Fruit fly (Drosophila melanogaster) whole organism, embryonic: ENCODE data around the gene Taf6.

Experiments
- BEAF-32 ChIP-seq: fragments of 200-800 bp; sonication (Bioruptor generic); optimal IDR thresholded peaks from 3 replicates; lab custom pipeline; 2017; ENCODE audit warnings: missing biosample characterization, missing genetic modification characterization, mild to moderate bottlenecking, moderate library complexity, missing genetic modification reagents
- Blimp-1 ChIP-seq: fragments of 200-800 bp; sonication (Bioruptor generic); optimal IDR thresholded peaks from 3 replicates; lab custom pipeline; 2018; ENCODE audit warnings: missing biosample characterization, missing genetic modification characterization, mild to moderate bottlenecking, moderate library complexity, missing genetic modification reagents
- CG10209 ChIP-seq: fragments of 200-800 bp; sonication (Bioruptor generic); optimal IDR thresholded peaks from 3 replicates; lab custom pipeline; 2017; ENCODE audit warnings: missing biosample characterization, mild to moderate bottlenecking, missing genetic modification characterization, missing genetic modification reagents
- CG10654 ChIP-seq: fragments of 200-800 bp; sonication (Bioruptor generic); optimal IDR thresholded peaks from 2 replicates; lab custom pipeline; 2016; ENCODE audit warnings: missing biosample characterization, missing genetic modification characterization
- CG13624 ChIP-seq: fragments of 200-800 bp; sonication (Bioruptor generic); optimal IDR thresholded peaks from 2 replicates; lab custom pipeline; 2016; ENCODE audit warnings: missing biosample characterization, missing genetic modification characterization
- CG16815 ChIP-seq: fragments of 200-800 bp; sonication (Bioruptor generic); optimal IDR thresholded peaks from 3 replicates; lab custom pipeline; 2017; ENCODE audit warnings: missing biosample characterization, mild to moderate bottlenecking, missing genetic modification characterization
- CG17359 ChIP-seq: fragments of 200-800 bp; sonication (Bioruptor generic); optimal IDR thresholded peaks from 3 replicates; lab custom pipeline; 2018; ENCODE audit warnings: missing biosample characterization, mild to moderate bottlenecking, missing genetic modification characterization, moderate library complexity
- CG18011 ChIP-seq: fragments of 200-800 bp; sonication (Bioruptor generic); optimal IDR thresholded peaks from 2 replicates; lab custom pipeline; 2017; ENCODE audit warnings: missing biosample characterization, missing genetic modification characterization, mild to moderate bottlenecking, moderate library complexity, missing genotype
- CG18599 ChIP-seq: fragments of 200-800 bp; sonication (Bioruptor generic); optimal IDR thresholded peaks from 3 replicates; lab custom pipeline; 2017; ENCODE audit warnings: missing biosample characterization, missing genetic modification characterization, mild to moderate bottlenecking, moderate library complexity, missing genetic modification reagents
- CG30431 ChIP-seq: fragments of 200-800 bp; sonication (Bioruptor generic); optimal IDR thresholded peaks from 2 replicates; lab custom pipeline; 2017; ENCODE audit warnings: missing biosample characterization, missing genetic modification characterization
- CG31441 ChIP-seq: fragments of 200-800 bp; sonication (Bioruptor generic); IDR thresholded peaks from 2 replicates; pipeline ENCODE4 v1.3.6; 2022; ENCODE audit warnings: missing biosample characterization, missing genetic modification characterization
- CG3163 ChIP-seq: fragments of 200-800 bp; sonication (Bioruptor generic); optimal IDR thresholded peaks from 3 replicates; lab custom pipeline; 2016; ENCODE audit warnings: missing biosample characterization, missing genetic modification characterization
- CG32772 ChIP-seq: fragments of 200-800 bp; sonication (Bioruptor generic); IDR thresholded peaks from 2 replicates; pipeline ENCODE4 v1.3.6; 2022; ENCODE audit warnings: missing biosample characterization, missing genetic modification characterization
- CG34376 ChIP-seq: fragments of 200-800 bp; sonication (Bioruptor generic); optimal IDR thresholded peaks from 2 replicates; lab custom pipeline; 2018; ENCODE audit warnings: missing biosample characterization, mild to moderate bottlenecking, missing genetic modification characterization
- CG4424 ChIP-seq: fragments of 200-800 bp; sonication (Bioruptor generic); optimal IDR thresholded peaks from 3 replicates; lab custom pipeline; 2016; ENCODE audit warnings: missing biosample characterization, missing genetic modification characterization
- CG4707 ChIP-seq: fragments of 200-800 bp; sonication (Bioruptor generic); optimal IDR thresholded peaks from 2 replicates; lab custom pipeline; 2018; ENCODE audit warnings: missing biosample characterization, mild to moderate bottlenecking, missing genetic modification characterization, moderate library complexity
- CG8359 ChIP-seq: fragments of 200-800 bp; sonication (Bioruptor generic); optimal IDR thresholded peaks from 2 replicates; lab custom pipeline; 2017; ENCODE audit warnings: missing biosample characterization, mild to moderate bottlenecking, missing genetic modification characterization, borderline replicate concordance
- CG8478 ChIP-seq: fragments of >200 bp; optimal IDR thresholded peaks from 2 replicates; lab custom pipeline; 2018
- D19B ChIP-seq: fragments of 200-800 bp; sonication (Bioruptor generic); optimal IDR thresholded peaks from 2 replicates; lab custom pipeline; 2017; ENCODE audit warnings: missing biosample characterization, mild to moderate bottlenecking, missing genetic modification characterization
- Dip2 ChIP-seq: fragments of 200-800 bp; sonication (Bioruptor generic); IDR thresholded peaks from 2 replicates; pipeline ENCODE4 v1.3.6; 2022; ENCODE audit warnings: missing biosample characterization, missing genetic modification characterization
- Dip3 ChIP-seq: fragments of 200-800 bp; sonication (Bioruptor generic); optimal IDR thresholded peaks from 3 replicates; lab custom pipeline; 2016; ENCODE audit warnings: missing biosample characterization, missing genetic modification characterization
- E2f1 ChIP-seq: fragments of 200-800 bp; sonication (Bioruptor generic); IDR thresholded peaks from 2 replicates; pipeline ENCODE4 v1.3.6; 2022; ENCODE audit warnings: missing biosample characterization, missing genetic modification characterization
- Elba2 ChIP-seq: fragments of 200-800 bp; sonication (Bioruptor generic); optimal IDR thresholded peaks from 3 replicates; lab custom pipeline; 2016; ENCODE audit warnings: missing biosample characterization, missing genetic modification characterization
- Hmx ChIP-seq: fragments of 200-800 bp; sonication (Bioruptor generic); optimal IDR thresholded peaks from 2 replicates; lab custom pipeline; 2016; ENCODE audit warnings: missing biosample characterization, missing genetic modification characterization
- Neu2 ChIP-seq: fragments of 200-800 bp; sonication (Bioruptor generic); optimal IDR thresholded peaks from 3 replicates; lab custom pipeline; 2016; ENCODE audit warnings: missing biosample characterization, missing genetic modification characterization, borderline replicate concordance
- Nf-YA ChIP-seq: fragments of 200-800 bp; sonication (Bioruptor generic); IDR thresholded peaks from 2 replicates; pipeline ENCODE4 v1.3.6; 2022; ENCODE audit warnings: missing biosample characterization, missing genetic modification characterization
- Poxn ChIP-seq: fragments of 200-800 bp; sonication (Bioruptor generic); IDR thresholded peaks from 2 replicates; pipeline ENCODE4 v1.3.6; 2022; ENCODE audit warnings: missing biosample characterization, missing genetic modification characterization
- Rx ChIP-seq: fragments of 200-800 bp; sonication (Bioruptor generic); IDR thresholded peaks from 2 replicates; pipeline ENCODE4 v1.3.6; 2022; ENCODE audit warnings: missing biosample characterization, missing genetic modification characterization
- Xrp1 ChIP-seq: fragments of 200-800 bp; sonication (Bioruptor generic); IDR thresholded peaks from 2 replicates; pipeline ENCODE4 v1.3.6; 2022; ENCODE audit warnings: missing biosample characterization, missing genetic modification characterization
- bowl ChIP-seq: fragments of 200-800 bp; sonication (Bioruptor generic); IDR thresholded peaks from 2 replicates; pipeline ENCODE4 v1.3.6; 2022; ENCODE audit warnings: missing biosample characterization, missing genetic modification characterization
- dm ChIP-seq: fragments of 200-800 bp; sonication (Bioruptor generic); optimal IDR thresholded peaks from 3 replicates; lab custom pipeline; 2016; ENCODE audit warnings: missing biosample characterization, missing genetic modification characterization
- fd3F ChIP-seq: fragments of 200-800 bp; sonication (Bioruptor generic); optimal IDR thresholded peaks from 2 replicates; lab custom pipeline; 2018; ENCODE audit warnings: missing biosample characterization, mild to moderate bottlenecking, missing genetic modification characterization, moderate library complexity
- inv ChIP-seq: fragments of 200-800 bp; sonication (Bioruptor generic); IDR thresholded peaks from 2 replicates; pipeline ENCODE4 v1.3.6; 2022; ENCODE audit warnings: missing biosample characterization, missing genetic modification characterization; ENCODE audit not compliant: partially characterized antibody
- kay ChIP-seq: fragments of 200-800 bp; sonication (Bioruptor generic); optimal IDR thresholded peaks from 2 replicates; lab custom pipeline; 2016; ENCODE audit warnings: missing biosample characterization, missing genetic modification characterization
- lbe ChIP-seq: fragments of 200-800 bp; sonication (Bioruptor generic); optimal IDR thresholded peaks from 2 replicates; lab custom pipeline; 2016; ENCODE audit warnings: missing biosample characterization, mild to moderate bottlenecking, missing genetic modification characterization
- mld ChIP-seq: fragments of 200-800 bp; sonication (Bioruptor generic); IDR thresholded peaks from 3 replicates; pipeline ENCODE4 v1.3.6; 2022; ENCODE audit warnings: missing biosample characterization, missing genetic modification characterization; ENCODE audit not compliant: partially characterized antibody
- oc ChIP-seq: fragments of 200-800 bp; sonication (Bioruptor generic); optimal IDR thresholded peaks from 2 replicates; lab custom pipeline; 2018; ENCODE audit warnings: missing biosample characterization, mild to moderate bottlenecking, missing genetic modification characterization, moderate library complexity
- onecut ChIP-seq: fragments of 200-800 bp; sonication (Bioruptor generic); IDR thresholded peaks from 2 replicates; pipeline ENCODE4 v1.3.6; 2022; ENCODE audit warnings: missing biosample characterization, missing genetic modification characterization
- pros ChIP-seq: fragments of 200-800 bp; sonication (Bioruptor generic); optimal IDR thresholded peaks from 3 replicates; lab custom pipeline; 2019; ENCODE audit warnings: missing biosample characterization, mild to moderate bottlenecking, missing genetic modification characterization, moderate library complexity
- row ChIP-seq: fragments of 200-800 bp; sonication (Bioruptor generic); IDR thresholded peaks from 3 replicates; pipeline ENCODE4 v1.3.6; 2022; ENCODE audit warnings: missing biosample characterization, missing genetic modification characterization
- sc ChIP-seq, 3 experiments: fragments of >200 bp in 2 of 3; fragments of 200-800 bp in 1 of 3; sonication (Bioruptor generic) in 1 of 3; optimal IDR thresholded peaks; 2 replicates in 2 of 3; 3 replicates in 1 of 3; lab custom pipeline; 2017; ENCODE audit warnings: mild to moderate bottlenecking in 1 of 3, missing biosample characterization in 1 of 3, missing genetic modification characterization in 1 of 3, missing genetic modification reagents in 1 of 3
- sima ChIP-seq: fragments of 200-800 bp; sonication (Bioruptor generic); optimal IDR thresholded peaks from 2 replicates; lab custom pipeline; 2016; ENCODE audit warnings: missing biosample characterization, missing genetic modification characterization
- sisA ChIP-seq: fragments of 200-800 bp; sonication (Bioruptor generic); IDR thresholded peaks from 2 replicates; pipeline ENCODE4 v1.3.6; 2022; ENCODE audit warnings: missing biosample characterization, missing genetic modification characterization
- so ChIP-seq: fragments of 200-800 bp; sonication (Bioruptor generic); IDR thresholded peaks from 3 replicates; pipeline ENCODE4 v1.3.6; 2022; ENCODE audit warnings: missing biosample characterization, missing genetic modification characterization
- tio ChIP-seq: fragments of 200-800 bp; sonication (Bioruptor generic); optimal IDR thresholded peaks from 2 replicates; lab custom pipeline; 2017; ENCODE audit warnings: missing biosample characterization, missing genetic modification characterization, inconsistent platforms
- usp ChIP-seq: fragments of >200 bp; optimal IDR thresholded peaks from 2 replicates; lab custom pipeline; 2017; ENCODE audit warnings: missing biosample characterization, missing genetic modification characterization
- vfl ChIP-seq: fragments of 200-800 bp; sonication (Bioruptor generic); optimal IDR thresholded peaks from 2 replicates; lab custom pipeline; 2016; ENCODE audit warnings: missing biosample characterization, missing genetic modification characterization
- wek ChIP-seq: fragments of 200-800 bp; sonication (Bioruptor generic); optimal IDR thresholded peaks from 3 replicates; lab custom pipeline; 2018; ENCODE audit warnings: missing biosample characterization, mild to moderate bottlenecking, missing genetic modification characterization, moderate library complexity
- yki ChIP-seq: fragments of >200 bp; optimal IDR thresholded peaks from 3 replicates; lab custom pipeline; 2018

The Taf6 gene

DNA sequence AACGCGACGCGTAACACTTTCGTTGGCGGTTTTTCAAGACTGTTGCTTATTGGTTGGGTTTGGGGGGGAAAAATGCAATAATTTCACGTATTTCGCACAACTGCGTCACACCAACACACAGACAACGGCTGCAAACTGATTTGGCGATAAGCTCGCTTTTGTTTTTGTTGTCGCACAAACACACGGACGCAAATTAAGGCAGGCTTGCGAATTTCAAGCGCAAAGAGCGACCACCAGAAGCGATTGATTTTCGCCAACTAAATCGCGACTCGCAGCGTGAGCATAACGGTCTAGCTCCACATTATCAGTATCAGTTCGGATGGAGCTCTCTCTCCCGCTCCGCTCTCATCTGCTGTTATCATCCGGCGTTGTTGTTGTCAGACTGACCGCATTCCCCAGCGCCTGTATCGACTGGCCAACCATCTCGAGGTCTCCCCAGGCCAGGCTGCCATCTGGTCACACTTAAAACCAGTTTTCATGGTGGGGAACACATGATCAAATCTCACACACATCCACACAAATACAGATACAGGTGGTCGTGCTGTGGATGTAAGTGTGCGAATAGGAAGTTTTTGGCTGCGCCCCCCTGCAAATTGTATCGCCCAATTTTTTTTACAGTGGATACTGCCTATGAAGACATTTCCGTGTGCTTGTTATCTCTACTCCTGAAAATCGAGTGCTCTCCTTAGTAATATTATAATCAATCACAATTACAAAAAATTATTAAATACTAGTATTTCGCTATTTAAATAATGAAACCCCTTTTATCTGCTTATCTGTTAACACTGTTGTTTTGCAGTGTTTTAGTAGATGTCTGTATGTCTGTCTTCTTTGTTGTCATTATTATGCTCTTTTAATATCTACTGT, 34.1 kb downstream of the Taf6 start (continued):
- TF ChIP-seq CG30431 (GFP tag; lab: Kevin White, UChicago) (peak; percentile 26), sc (optimal IDR thresholded peaks at IDR 0.05; lab: Kevin White, UChicago) (no peak), sc (GFP tag; optimal IDR thresholded peaks at IDR 0.05; lab: Kevin White, UChicago) (no peak), Nf-YA (GFP tag; lab: Robert Waterston, UW) (no peak), dm (GFP tag; lab: Kevin White, UChicago) (no peak), Neu2 (GFP tag; lab: Kevin White, UChicago) (no peak), kay (GFP tag; lab: Kevin White, UChicago) (no peak), CG8478 (lab: Kevin White, UChicago) (no peak), oc (tag; lab: Kevin White, UChicago) (peak; percentile 17), CG13624 (GFP tag; lab: Kevin White, UChicago) (peak; percentile 34), Xrp1 (GFP tag; lab: Robert Waterston, UW) (peak; percentile 49; the same call in 1 of the 2 replicates), sima (no peak), Hmx (GFP tag; lab: Kevin White, UChicago) (no peak), lbe (GFP tag; lab: Kevin White, UChicago) (peak; percentile 23), CG3163 (GFP tag; lab: Kevin White, UChicago) (no peak), E2f1 (GFP tag; lab: Robert Waterston, UW) (peak; percentile 55; the same call in 1 of the 2 replicates), CG16815 (GFP tag; lab: Kevin White, UChicago) (peak; percentile 45), CG32772 (GFP tag; lab: Robert Waterston, UW) (peak; percentile 34; the same call in 1 of the 2 replicates), CG10209 (GFP tag; lab: Kevin White, UChicago) (peak; percentile 59), pros (GFP tag; lab: Kevin White, UChicago) (no peak), CG17359 (tag; lab: Kevin White, UChicago) (peak; percentile 42), CG4707 (GFP tag; lab: Kevin White, UChicago) (no peak), Dip2 (GFP tag; lab: Robert Waterston, UW) (no peak), CG34376 (GFP tag; lab: Kevin White, UChicago) (peak; percentile 82), Poxn (GFP tag; lab: Robert Waterston, UW) (peak; percentile 38; the same call in 1 of the 2 replicates), sisA (GFP tag; lab: Robert Waterston, UW) (peak; percentile 58), Dip3 (GFP tag; lab: Kevin White, UChicago) (peak; percentile 57), Rx (GFP tag; lab: Robert Waterston, UW) (no peak), mld (GFP tag; lab: Robert Waterston, UW) (no peak), onecut (GFP tag; lab: Robert Waterston, UW) (no peak; the same call in 1 of the 2 replicates), inv (no peak), row (GFP tag; lab: Robert Waterston, UW) (peak; percentile 86), CG10654 (peak; percentile 41), CG18011 (peak; percentile 32), tio (GFP tag; lab: Kevin White, UChicago) (peak; percentile 49), wek (GFP tag; lab: Kevin White, UChicago) (no peak), CG8359 (no peak), D19B (GFP tag; lab: Kevin White, UChicago) (peak; percentile 36), BEAF-32 (GFP tag; lab: Kevin White, UChicago) (no peak), vfl (GFP tag; lab: Kevin White, UChicago) (no peak), so (no peak), usp (GFP tag; lab: Kevin White, UChicago) (no peak), yki (no peak), fd3F (peak; percentile 62), Elba2 (GFP tag; lab: Kevin White, UChicago) (no peak), CG18599 (peak; percentile 81), bowl (GFP tag; lab: Robert Waterston, UW) (no peak), CG4424 (GFP tag; lab: Kevin White, UChicago) (peak; percentile 35), CG31441 (GFP tag; lab: Robert Waterston, UW) (peak; percentile 42), Blimp-1 (GFP tag; lab: Kevin White, UChicago) (peak; percentile 11)
